Fruit fly (Drosophila melanogaster): Measurements from ENCODE around the gene mnd.

mnd gene

DNA sequence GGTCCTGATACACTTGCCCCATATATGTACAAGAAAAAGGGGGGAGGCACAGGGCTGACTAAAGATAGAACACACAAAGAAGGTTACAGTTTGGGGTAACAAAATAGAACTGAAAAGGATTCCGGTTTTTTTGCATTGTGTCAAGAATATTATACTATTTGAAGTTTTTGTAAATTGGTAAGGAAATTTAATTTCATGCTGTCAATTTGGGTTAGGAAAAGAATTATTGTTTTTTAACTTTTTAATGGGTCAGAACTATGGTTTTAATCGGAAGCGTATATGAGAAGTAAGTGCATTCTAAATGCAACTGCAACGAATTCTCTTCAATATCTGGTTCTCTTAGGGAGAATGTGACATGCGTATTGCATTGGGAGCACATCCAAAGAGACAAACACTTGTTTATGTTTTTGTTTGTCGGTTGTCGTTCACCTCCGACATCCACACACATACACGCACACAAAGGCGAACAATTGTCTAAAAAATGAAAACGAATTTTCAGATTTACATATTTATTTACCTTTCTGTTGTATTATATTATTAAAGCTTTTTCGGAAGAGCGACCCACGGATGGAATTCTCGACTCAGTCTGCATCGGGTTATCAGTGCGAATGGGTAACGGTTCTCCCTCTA is at the start of gene mnd (continued):
- no peak for TF ChIP-seq Blimp-1 (GFP tag; optimal IDR thresholded peaks at IDR 0.05)
- peak; percentile 87 for TF ChIP-seq Sox14 (GFP tag; optimal IDR thresholded peaks at IDR 0.05)
- peak; percentile 85 for TF ChIP-seq Gug (GFP tag; IDR thresholded peaks at IDR 0.05)
- TF ChIP-seq CG34406 (GFP tag; optimal IDR thresholded peaks at IDR 0.05) = peak; percentile 50
- peak; percentile 65 for TF ChIP-seq CG10669 (GFP tag; optimal IDR thresholded peaks at IDR 0.05)
- TF ChIP-seq fd59A (GFP tag; optimal IDR thresholded peaks at IDR 0.05) = peak; percentile 47
- peak; percentile 93 for TF ChIP-seq CG8119 (GFP tag; IDR thresholded peaks at IDR 0.05)
- peak; percentile 42 for TF ChIP-seq Met (GFP tag; optimal IDR thresholded peaks at IDR 0.05)
- TF ChIP-seq CG10631 (GFP tag; optimal IDR thresholded peaks at IDR 0.05) = peak; percentile 68

DNA sequence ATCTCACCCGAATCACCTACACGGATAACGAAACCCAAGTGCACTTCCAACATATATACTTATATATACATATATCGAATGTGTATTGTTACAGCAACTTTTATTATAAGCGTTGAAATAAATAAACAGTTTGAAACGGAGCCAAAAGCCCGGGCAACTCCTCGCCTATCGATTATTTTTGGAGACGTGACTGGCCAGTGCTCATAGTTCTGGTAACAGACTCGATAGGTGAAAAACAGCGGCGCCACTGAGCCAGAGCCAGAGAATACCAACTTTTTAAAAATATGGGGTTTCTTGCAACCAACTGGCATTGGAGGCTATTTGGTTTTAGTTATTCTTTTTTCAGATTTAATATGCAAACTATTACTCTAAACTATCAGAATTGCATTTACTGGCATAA is 42.1 kb upstream of the mnd start:
- no peak for TF ChIP-seq CG11902 (GFP tag; optimal IDR thresholded peaks at IDR 0.05)
- no peak for TF ChIP-seq CG32006 (GFP tag; optimal IDR thresholded peaks at IDR 0.05)
- no peak for TF ChIP-seq CG6854 (GFP tag; optimal IDR thresholded peaks at IDR 0.05)
- no peak for TF ChIP-seq spab (GFP tag; optimal IDR thresholded peaks at IDR 0.05)
- no peak for TF ChIP-seq Sox14 (GFP tag; optimal IDR thresholded peaks at IDR 0.05)
- TF ChIP-seq CG15336 (GFP tag; IDR thresholded peaks at IDR 0.05) = no peak
- TF ChIP-seq Ets21C (GFP tag; optimal IDR thresholded peaks at IDR 0.05) = no peak

DNA sequence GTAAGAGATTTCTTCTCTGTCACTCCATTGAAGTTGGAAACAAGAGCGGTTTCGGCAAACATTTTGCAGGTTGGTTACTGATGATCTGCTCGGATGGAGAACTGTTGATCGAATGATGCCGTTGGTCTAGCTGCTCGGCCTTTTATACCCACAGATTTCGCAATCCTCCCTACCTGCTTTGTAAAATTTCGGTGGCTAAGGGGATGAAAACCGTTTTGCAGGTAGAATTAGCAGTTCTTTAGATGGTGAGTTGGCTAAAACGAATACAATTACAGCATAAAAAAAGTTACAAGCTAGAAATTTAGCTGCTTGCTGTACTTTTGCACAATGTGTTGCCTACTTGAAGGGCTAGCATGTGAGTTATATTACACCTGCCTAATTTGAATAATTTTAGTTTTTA is 40.7 kb upstream of the mnd start, which contains the start of gene CG13465:
Gene CG13465, minus strand, starts transcription at position 101 of the 400 bp plus-strand sequence.
- TF ChIP-seq Lpt (GFP tag; optimal IDR thresholded peaks at IDR 0.05) (no peak), Sox102F (GFP tag; optimal IDR thresholded peaks at IDR 0.05) (no peak), Gug (GFP tag; IDR thresholded peaks at IDR 0.05) (no peak)

DNA sequence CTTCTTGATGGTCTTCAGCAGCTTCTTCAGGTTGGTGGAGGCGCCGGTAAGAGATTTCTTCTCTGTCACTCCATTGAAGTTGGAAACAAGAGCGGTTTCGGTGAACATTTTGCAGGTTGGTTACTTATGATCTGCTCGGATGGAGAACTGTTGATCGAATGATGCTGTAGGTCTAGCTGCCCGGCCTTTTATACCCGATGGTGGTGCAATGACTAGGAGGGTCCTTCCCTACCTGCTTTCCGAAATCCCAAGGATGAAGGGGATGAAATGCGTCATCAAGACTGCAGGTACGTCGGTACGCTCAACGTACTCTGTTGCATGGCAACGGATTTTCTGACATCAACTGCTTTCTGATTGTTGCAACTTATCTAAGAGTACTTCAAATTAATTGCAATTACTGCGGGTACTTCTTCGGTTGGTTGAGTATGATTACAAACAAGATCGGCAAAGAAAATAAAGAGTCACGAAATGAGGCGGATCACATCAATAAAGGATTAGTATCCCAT is 38.9 kb upstream of the mnd start, which contains the start of gene BobA:
Gene BobA, minus strand, starts transcription at position 165 of the 506 bp plus-strand sequence.
- TF ChIP-seq CG10669 (GFP tag; optimal IDR thresholded peaks at IDR 0.05) = no peak
- TF ChIP-seq svp (GFP tag) = no peak
- TF ChIP-seq CG1621 (tag; optimal IDR thresholded peaks at IDR 0.05) = no peak
- TF ChIP-seq Sox14 (GFP tag; optimal IDR thresholded peaks at IDR 0.05) = no peak
- no peak for TF ChIP-seq CG11762 (GFP tag; optimal IDR thresholded peaks at IDR 0.05; ENCODE audit: insufficient read depth)
- TF ChIP-seq Eip78C (GFP tag) = no peak
- no peak for TF ChIP-seq CG16779 (tag; optimal IDR thresholded peaks at IDR 0.05)
- no peak for TF ChIP-seq esn (GFP tag; optimal IDR thresholded peaks at IDR 0.05)
- no peak for TF ChIP-seq spab (GFP tag; optimal IDR thresholded peaks at IDR 0.05)
- TF ChIP-seq Ets21C (GFP tag; optimal IDR thresholded peaks at IDR 0.05) = no peak
- no peak for TF ChIP-seq Gug (GFP tag; IDR thresholded peaks at IDR 0.05)
- no peak for TF ChIP-seq eg (GFP tag; IDR thresholded peaks at IDR 0.05)
- TF ChIP-seq CG9139 (GFP tag; optimal IDR thresholded peaks at IDR 0.05) = no peak
- no peak for TF ChIP-seq Smox (GFP tag; optimal IDR thresholded peaks at IDR 0.05)
- no peak for TF ChIP-seq CG6276 (GFP tag; optimal IDR thresholded peaks at IDR 0.05)

DNA sequence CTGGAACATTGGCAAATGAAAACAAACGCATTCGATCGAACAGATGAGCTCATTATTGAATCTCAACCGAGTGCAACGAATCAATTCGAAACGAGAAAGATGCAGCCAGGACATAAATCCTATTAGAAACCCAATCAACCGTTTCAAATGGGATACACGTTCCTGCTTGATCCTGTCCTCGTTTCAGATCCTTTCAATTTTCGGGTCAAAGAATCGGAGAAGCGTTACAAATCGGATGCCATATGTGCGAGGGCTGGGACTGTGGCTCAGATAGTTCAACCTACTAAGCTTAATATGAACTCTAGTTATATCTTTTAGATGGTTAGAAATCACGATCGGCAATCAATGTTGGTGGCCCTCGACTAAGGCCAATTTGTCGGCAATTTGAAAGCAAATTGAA is 35.0 kb upstream of the mnd start:
- no peak for TF ChIP-seq Eip93F (GFP tag; optimal IDR thresholded peaks at IDR 0.05)
- no peak for TF ChIP-seq CG9139 (GFP tag; optimal IDR thresholded peaks at IDR 0.05)
- no peak for TF ChIP-seq Blimp-1 (GFP tag; optimal IDR thresholded peaks at IDR 0.05)
- TF ChIP-seq CG6276 (GFP tag; optimal IDR thresholded peaks at IDR 0.05) = no peak
- TF ChIP-seq vri (GFP tag; optimal IDR thresholded peaks at IDR 0.05) = no peak
- TF ChIP-seq CG8632 (GFP tag; optimal IDR thresholded peaks at IDR 0.05) = no peak
- TF ChIP-seq fkh (GFP tag; optimal IDR thresholded peaks at IDR 0.05) = no peak
- TF ChIP-seq Eip78C (GFP tag) = no peak
- TF ChIP-seq achi (GFP tag; optimal IDR thresholded peaks at IDR 0.05) = no peak

All from whole organism, prepupa.